Fruit fly (Drosophila melanogaster): ENCODE data around the gene CG18823.

The CG18823 gene

DNA sequence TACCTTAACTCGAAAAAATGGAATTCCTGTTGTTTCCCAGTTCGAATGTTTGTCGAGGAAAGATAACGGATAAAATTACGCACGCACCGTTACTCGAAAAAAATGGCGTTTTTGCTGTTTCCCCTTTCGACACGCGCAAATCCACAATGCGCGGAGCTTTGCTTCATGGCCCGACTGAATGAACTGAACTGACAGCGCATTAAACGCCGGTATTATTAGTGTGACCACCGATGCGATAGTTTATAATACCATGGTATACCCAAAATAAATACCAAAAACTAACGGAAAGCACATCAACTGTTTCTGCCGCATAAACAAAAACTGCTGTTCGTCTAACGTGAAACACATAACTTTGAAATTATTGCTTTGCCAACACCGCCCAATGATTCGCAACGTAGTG is 36.2 kb downstream of the CG18823 start, which contains the start of the genes CG32814, CG11638 and CG3021:
CG32814 (minus strand) TSS at position 190 of the 400 bp plus-strand sequence.
CG11638 (minus strand) TSS at position 193 of the 400 bp plus-strand sequence.
CG3021 (plus strand) TSS at position 281 of the 400 bp plus-strand sequence.
- TF ChIP-seq CG11294 (GFP tag; IDR thresholded peaks at IDR 0.05) (no peak), esn (GFP tag; optimal IDR thresholded peaks at IDR 0.05) (no peak), eg (GFP tag; IDR thresholded peaks at IDR 0.05) (0 out of 3 replicates have a peak, but pooled peaks have one; percentile 36), Eip75B (GFP tag; optimal IDR thresholded peaks at IDR 0.05) (peak; percentile 42), Hr38 (GFP tag; optimal IDR thresholded peaks at IDR 0.05) (no peak), CG11762 (GFP tag; optimal IDR thresholded peaks at IDR 0.05; ENCODE audit: insufficient read depth) (no peak), CG8119 (GFP tag; IDR thresholded peaks at IDR 0.05) (no peak), OdsH (GFP tag; optimal IDR thresholded peaks at IDR 0.05) (no peak), cyc (GFP tag; optimal IDR thresholded peaks at IDR 0.05) (no peak), CG6163 (GFP tag; IDR thresholded peaks at IDR 0.05) (0 out of 3 replicates have a peak, but pooled peaks have one; percentile 41), CG1621 (tag; optimal IDR thresholded peaks at IDR 0.05) (peak; percentile 34), ss (GFP tag; optimal IDR thresholded peaks at IDR 0.05) (peak; percentile 12 to 36), Eip78C (GFP tag) (peak; percentile 15), net (GFP tag; optimal IDR thresholded peaks at IDR 0.05) (peak; percentile 19), CG8632 (GFP tag; optimal IDR thresholded peaks at IDR 0.05) (no peak), CG8319 (GFP tag; optimal IDR thresholded peaks at IDR 0.05) (no peak), dsx (GFP tag; optimal IDR thresholded peaks at IDR 0.05; ENCODE audit: poor library complexity, severe bottlenecking) (no peak), CG10669 (GFP tag; optimal IDR thresholded peaks at IDR 0.05) (peak; percentile 33), topi (GFP tag; optimal IDR thresholded peaks at IDR 0.05) (peak; percentile 43), Ets96B (tag; optimal IDR thresholded peaks at IDR 0.05) (peak; percentile 1), spab (GFP tag; optimal IDR thresholded peaks at IDR 0.05) (no peak), Ets21C (GFP tag; optimal IDR thresholded peaks at IDR 0.05) (no peak), Gug (GFP tag; IDR thresholded peaks at IDR 0.05) (no peak), acj6 (GFP tag; optimal IDR thresholded peaks at IDR 0.05) (no peak), CG6854 (GFP tag; optimal IDR thresholded peaks at IDR 0.05) (no peak), CG6792 (GFP tag; optimal IDR thresholded peaks at IDR 0.05) (no peak), CG3919 (GFP tag; optimal IDR thresholded peaks at IDR 0.05) (peak; percentile 30), salr (GFP tag; optimal IDR thresholded peaks at IDR 0.05) (no peak), pdm3 (GFP tag; optimal IDR thresholded peaks at IDR 0.05) (no peak), Met (GFP tag; optimal IDR thresholded peaks at IDR 0.05) (no peak), CG6808 (GFP tag; optimal IDR thresholded peaks at IDR 0.05) (no peak), CG9139 (GFP tag; optimal IDR thresholded peaks at IDR 0.05) (no peak), CG34406 (GFP tag; optimal IDR thresholded peaks at IDR 0.05) (peak; percentile 26), achi (GFP tag; optimal IDR thresholded peaks at IDR 0.05) (no peak), svp (GFP tag) (no peak), Hr4 (GFP tag; optimal IDR thresholded peaks at IDR 0.05) (no peak), vri (GFP tag; optimal IDR thresholded peaks at IDR 0.05) (no peak), CG31627 (GFP tag; optimal IDR thresholded peaks at IDR 0.05) (peak; percentile 11), CG4318 (GFP tag; optimal IDR thresholded peaks at IDR 0.05) (no peak), Sox102F (GFP tag; optimal IDR thresholded peaks at IDR 0.05) (peak; percentile 49), CG15336 (GFP tag; IDR thresholded peaks at IDR 0.05) (0 out of 2 replicates have a peak, but pooled peaks have one; percentile 30)

DNA sequence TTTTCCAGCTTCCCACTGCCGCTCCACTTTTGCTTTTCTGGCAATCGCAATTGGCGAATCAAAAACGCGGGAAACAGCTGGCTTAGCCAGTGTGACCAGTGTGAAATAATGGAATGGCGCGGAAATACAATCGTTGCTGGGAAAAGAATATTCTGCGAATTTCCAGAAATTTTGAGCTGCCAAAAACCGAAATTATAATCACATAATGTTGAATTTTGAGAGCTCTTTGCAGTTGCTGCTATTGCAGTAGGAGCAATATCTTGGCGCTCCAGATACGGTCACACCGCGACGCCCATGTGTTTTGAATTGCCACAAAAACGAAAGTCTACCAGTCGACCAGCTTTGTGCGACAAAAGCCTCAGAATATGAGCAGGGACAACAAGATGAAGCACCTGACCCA is 40.2 kb downstream of the CG18823 start, which contains the start of the genes Cdc45 and Rpp21:
Cdc45 (minus strand) TSS at position 79 of the 400 bp plus-strand sequence.
Rpp21 (plus strand) TSS at position 281 of the 400 bp plus-strand sequence.
- peak; percentile 6 for TF ChIP-seq CG3032 (tag; optimal IDR thresholded peaks at IDR 0.05)
- TF ChIP-seq cyc (GFP tag; optimal IDR thresholded peaks at IDR 0.05): peak; percentile 5
- peak; percentile 41 for TF ChIP-seq Blimp-1 (GFP tag; optimal IDR thresholded peaks at IDR 0.05)
- no peak for TF ChIP-seq CG4318 (GFP tag; optimal IDR thresholded peaks at IDR 0.05)
- TF ChIP-seq CG8119 (GFP tag; IDR thresholded peaks at IDR 0.05): no peak
- peak; percentile 42 for TF ChIP-seq Eip78C (GFP tag)
